ENCODE assay signal across 6 worm cellular contexts in genomic region chrX:3110576-3110975, ce11.
TF ChIP-seq lines count a peak whose summit lies in the region.

gpcp-1 (minus strand) TSS chrX:3110628.

TF ChIP-seq in whole organism, L1 larva, 84 proteins besides CTCF, POLR2A, EP300 and RAD21:
- TF ChIP-seq zag-1 (tag; optimal IDR thresholded peaks at IDR 0.05; lab: Kevin White, UChicago) (no peak), efl-1 (optimal IDR thresholded peaks at IDR 0.05; lab: Kevin White, UChicago) (no peak), efl-1 (GFP tag; optimal IDR thresholded peaks at IDR 0.05 in 1 of 2; lab: Kevin White, UChicago) (peak in 1 of 2 experiments; percentile 64), nhr-19 (GFP tag; conservative IDR thresholded peaks at IDR 0.05; lab: Robert Waterston, UW) (no peak), elt-2 (tag; optimal IDR thresholded peaks at IDR 0.05; lab: Kevin White, UChicago) (peak; percentile 75), fkh-8 (tag; optimal IDR thresholded peaks at IDR 0.05; lab: Kevin White, UChicago) (no peak), ceh-63 (GFP tag; optimal IDR thresholded peaks at IDR 0.05; lab: Kevin White, UChicago) (no peak)

TF ChIP-seq in whole organism, L2 larva, 48 proteins besides CTCF, POLR2A, EP300 and RAD21:
- TF ChIP-seq fos-1 (tag; optimal IDR thresholded peaks at IDR 0.05; lab: Kevin White, UChicago), result peak; percentile 65
- TF ChIP-seq ceh-16 (tag; optimal IDR thresholded peaks at IDR 0.05; lab: Kevin White, UChicago), result no peak
TF ChIP-seq in whole organism, L2 larva: peak in this region for 1.

TF ChIP-seq in whole organism, L3 larva, 47 proteins besides CTCF, POLR2A, EP300 and RAD21 (continues in another document):
- TF ChIP-seq jun-1 (tag; optimal IDR thresholded peaks at IDR 0.05; lab: Kevin White, UChicago) (no peak), lsy-12 (tag; optimal IDR thresholded peaks at IDR 0.05; lab: Kevin White, UChicago) (no peak), nhr-25 (tag; optimal IDR thresholded peaks at IDR 0.05; lab: Kevin White, UChicago) (no peak), ama-1 (optimal IDR thresholded peaks at IDR 0.05; lab: Kevin White, UChicago) (no peak), skn-1 (tag; optimal IDR thresholded peaks at IDR 0.05; lab: Kevin White, UChicago) (no peak), unc-62 (GFP tag; optimal IDR thresholded peaks at IDR 0.05; lab: Kevin White, UChicago) (no peak), pqm-1 (tag; optimal IDR thresholded peaks at IDR 0.05; lab: Kevin White, UChicago) (peak; percentile 61), nhr-12 (tag; optimal IDR thresholded peaks at IDR 0.05; lab: Kevin White, UChicago) (no peak), nhr-43 (tag; optimal IDR thresholded peaks at IDR 0.05; lab: Kevin White, UChicago; ENCODE audit: poor library complexity, severe bottlenecking) (no peak), ZK546.5 (tag; optimal IDR thresholded peaks at IDR 0.05; lab: Kevin White, UChicago) (no peak), nhr-77 (tag; optimal IDR thresholded peaks at IDR 0.05; lab: Kevin White, UChicago) (no peak), elt-2 (tag; optimal IDR thresholded peaks at IDR 0.05; lab: Kevin White, UChicago) (peak; percentile 91), ceh-82 (tag; optimal IDR thresholded peaks at IDR 0.05; lab: Kevin White, UChicago) (no peak), nhr-11 (tag; optimal IDR thresholded peaks at IDR 0.05; lab: Kevin White, UChicago) (no peak), ztf-4 (tag; optimal IDR thresholded peaks at IDR 0.05; lab: Kevin White, UChicago) (no peak), nhr-76 (tag; optimal IDR thresholded peaks at IDR 0.05; lab: Kevin White, UChicago) (no peak), elt-3 (tag; optimal IDR thresholded peaks at IDR 0.05; lab: Kevin White, UChicago) (no peak), ztf-11 (tag; optimal IDR thresholded peaks at IDR 0.05; lab: Kevin White, UChicago) (no peak), ceh-16 (tag; optimal IDR thresholded peaks at IDR 0.05; lab: Kevin White, UChicago) (no peak), pha-4 (tag; optimal IDR thresholded peaks at IDR 0.05; lab: Kevin White, UChicago) (peak; percentile 20), nhr-28 (tag; optimal IDR thresholded peaks at IDR 0.05; lab: Kevin White, UChicago) (no peak), mml-1 (tag; optimal IDR thresholded peaks at IDR 0.05; lab: Kevin White, UChicago) (no peak)

TF ChIP-seq in whole organism, L4 larva, 104 proteins besides CTCF, POLR2A, EP300 and RAD21:
- TF ChIP-seq daf-16 (GFP tag; optimal IDR thresholded peaks at IDR 0.05; lab: Kevin White, UChicago) (no peak), daf-16 (tag; optimal IDR thresholded peaks at IDR 0.05; lab: Kevin White, UChicago) (peak; percentile 61), nhr-77 (tag; optimal IDR thresholded peaks at IDR 0.05; lab: Kevin White, UChicago) (peak; percentile 30), mes-2 (tag; optimal IDR thresholded peaks at IDR 0.05; lab: Kevin White, UChicago; ENCODE audit: poor library complexity, severe bottlenecking) (peak; percentile 26), dmd-6 (GFP tag; IDR thresholded peaks at IDR 0.05; lab: Robert Waterston, UW) (peak; percentile 37; the same call in 1 of the 2 replicates), nhr-28 (tag; optimal IDR thresholded peaks at IDR 0.05; lab: Kevin White, UChicago) (peak; percentile 46), hlh-11 (tag; optimal IDR thresholded peaks at IDR 0.05; lab: Kevin White, UChicago) (peak; percentile 9), pqm-1 (tag; optimal IDR thresholded peaks at IDR 0.05; lab: Kevin White, UChicago) (peak; percentile 91), T26A8.4 (GFP tag; IDR thresholded peaks at IDR 0.05; lab: Robert Waterston, UW) (no peak), aha-1 (tag; lab: Kevin White, UChicago) (no peak), dve-1 (tag; optimal IDR thresholded peaks at IDR 0.05; lab: Kevin White, UChicago; ENCODE audit: insufficient read depth) (peak; percentile 18), F49E8.2 (tag; optimal IDR thresholded peaks at IDR 0.05; lab: Kevin White, UChicago; ENCODE audit: borderline replicate concordance) (no peak)
TF ChIP-seq in whole organism, L4 larva: peak in this region for 8.

TF ChIP-seq in whole organism, late embryonic, 69 proteins besides CTCF, POLR2A, EP300 and RAD21:
- TF ChIP-seq ceh-48 (tag; optimal IDR thresholded peaks at IDR 0.05; lab: Kevin White, UChicago), result no peak
- TF ChIP-seq elt-2 (tag; optimal IDR thresholded peaks at IDR 0.05; lab: Kevin White, UChicago), result peak; percentile 91

TF ChIP-seq in whole organism, young adult, 124 proteins besides CTCF, POLR2A, EP300 and RAD21:
- no peak for TF ChIP-seq egrh-3 (GFP tag; IDR thresholded peaks at IDR 0.05; lab: Robert Waterston, UW)
- TF ChIP-seq dox-1 (GFP tag; IDR thresholded peaks at IDR 0.05; lab: Robert Waterston, UW), result 0 out of 2 replicates have a peak, but pooled peaks have one; percentile 22
- no peak for TF ChIP-seq rec-8 (tag; optimal IDR thresholded peaks at IDR 0.05; lab: Kevin White, UChicago)
- TF ChIP-seq snpc-1.1 (tag; optimal IDR thresholded peaks at IDR 0.05; lab: Kevin White, UChicago; ENCODE audit: insufficient read depth), result no peak
- TF ChIP-seq nhr-80 (tag; optimal IDR thresholded peaks at IDR 0.05; lab: Kevin White, UChicago), result peak; percentile 66
TF ChIP-seq in whole organism, young adult: peak in this region for 2.
